Fruit fly (Drosophila melanogaster) whole organism, wandering third instar larva: Measurements from ENCODE around the gene CG34337.

Source experiments
- Abd-B ChIP-seq: fragments of >200 bp; optimal IDR thresholded peaks from 2 replicates; lab custom pipeline; 2017; ENCODE audit warnings: missing biosample characterization, missing genetic modification characterization
- CG32264 ChIP-seq: fragments of 200-800 bp; sonication (Bioruptor generic); optimal IDR thresholded peaks from 2 replicates; lab custom pipeline; 2016; ENCODE audit warnings: missing biosample characterization, missing genetic modification characterization
- CG9705 ChIP-seq: fragments of 200-800 bp; sonication (Bioruptor generic); optimal IDR thresholded peaks from 2 replicates; lab custom pipeline; 2018; ENCODE audit warnings: missing biosample characterization, mild to moderate bottlenecking, missing genetic modification characterization
- CrebA ChIP-seq: fragments of 200-800 bp; sonication (Bioruptor generic); optimal IDR thresholded peaks from 2 replicates; lab custom pipeline; 2016; ENCODE audit warnings: missing biosample characterization, mild to moderate bottlenecking, missing genetic modification characterization, borderline replicate concordance
- GATAd ChIP-seq: sonication (Bioruptor generic); optimal IDR thresholded peaks from 2 replicates; lab custom pipeline; 2016; ENCODE audit warnings: missing biosample characterization, missing genetic modification characterization
- HLH106 ChIP-seq: fragments of 200-800 bp; optimal IDR thresholded peaks from 3 replicates; lab custom pipeline; 2019; ENCODE audit warnings: missing biosample characterization, mild to moderate bottlenecking, missing genetic modification characterization, moderate library complexity
- Hr78 ChIP-seq: fragments of >200 bp; optimal IDR thresholded peaks from 2 replicates; lab custom pipeline; 2017; ENCODE audit warnings: missing biosample characterization, missing genetic modification characterization
- Hr83 ChIP-seq: fragments of 200-300 bp; sonication (Bioruptor generic); optimal IDR thresholded peaks from 2 replicates; lab custom pipeline; 2016; ENCODE audit warnings: missing biosample characterization, mild to moderate bottlenecking, missing genetic modification characterization, moderate library complexity; ENCODE audit not compliant: poor library complexity, severe bottlenecking
- Jra ChIP-seq: sonication (Bioruptor generic); optimal IDR thresholded peaks from 2 replicates; lab custom pipeline; 2016; ENCODE audit warnings: missing biosample characterization, missing genetic modification characterization
- Myc ChIP-seq: fragments of >200 bp; optimal IDR thresholded peaks from 2 replicates; lab custom pipeline; 2017
- N ChIP-seq: fragments of >200 bp; optimal IDR thresholded peaks from 2 replicates; lab custom pipeline; 2018; ENCODE audit warnings: missing biosample characterization, missing external identifiers, missing genetic modification characterization
- OdsH ChIP-seq: fragments of 200-800 bp; sonication (Bioruptor generic); optimal IDR thresholded peaks from 2 replicates; lab custom pipeline; 2016; ENCODE audit warnings: missing biosample characterization, mild to moderate bottlenecking, missing genetic modification characterization
- Rel ChIP-seq, 2 experiments: fragments of 200-800 bp; sonication (Bioruptor generic) in 1 of 2; optimal IDR thresholded peaks; 2 replicates in 1 of 2; 3 replicates in 1 of 2; lab custom pipeline; 2016 to 2019; ENCODE audit warnings: mild to moderate bottlenecking in 2 of 2, missing biosample characterization in 2 of 2, missing genetic modification characterization in 2 of 2, moderate library complexity in 1 of 2
- Sp1 ChIP-seq: fragments of 200-800 bp; sonication (Bioruptor generic); optimal IDR thresholded peaks from 3 replicates; lab custom pipeline; 2019; ENCODE audit warnings: missing biosample characterization, mild to moderate bottlenecking, missing genetic modification characterization, moderate library complexity
- Vsx2 ChIP-seq: fragments of 200-300, 225-300 bp; sonication (Bioruptor generic); optimal IDR thresholded peaks from 2 replicates; lab custom pipeline; 2018; ENCODE audit warnings: missing biosample characterization, missing genetic modification characterization; ENCODE audit not compliant: partially characterized antibody
- br ChIP-seq: fragments of 200-800 bp; sonication (Bioruptor generic); optimal IDR thresholded peaks from 2 replicates; lab custom pipeline; 2016; ENCODE audit warnings: missing biosample characterization, missing genetic modification characterization
- brk ChIP-seq: fragments of 200-800 bp; sonication (Bioruptor generic); optimal IDR thresholded peaks from 2 replicates; lab custom pipeline; 2016; ENCODE audit warnings: missing biosample characterization, mild to moderate bottlenecking, missing genetic modification characterization
- dl ChIP-seq, 2 experiments: fragments of 175-275, 200-275 bp in 1 of 2; fragments of 200-275 bp in 1 of 2; sonication (Bioruptor generic); optimal IDR thresholded peaks; lab custom pipeline; 2018; ENCODE audit warnings: mild to moderate bottlenecking in 2 of 2, missing biosample characterization in 2 of 2, missing genetic modification characterization in 2 of 2, moderate library complexity in 2 of 2; ENCODE audit not compliant: partially characterized antibody in 2 of 2, insufficient read depth in 1 of 2
- dmrt93B ChIP-seq: fragments of 200-800 bp; sonication (Bioruptor generic); optimal IDR thresholded peaks from 2 replicates; lab custom pipeline; 2018; ENCODE audit warnings: missing biosample characterization, mild to moderate bottlenecking, missing genetic modification characterization
- dsf ChIP-seq: sonication (Bioruptor generic); optimal IDR thresholded peaks from 2 replicates; lab custom pipeline; 2016; ENCODE audit warnings: missing biosample characterization, missing genetic modification characterization, borderline replicate concordance
- ey ChIP-seq: fragments of 200-800 bp; sonication (Bioruptor generic); optimal IDR thresholded peaks from 2 replicates; lab custom pipeline; 2016; ENCODE audit warnings: missing biosample characterization, missing genetic modification characterization
- foxo ChIP-seq, 2 experiments: fragments of 200-800 bp; sonication (Bioruptor generic); optimal IDR thresholded peaks; 2 replicates in 1 of 2; 3 replicates in 1 of 2; lab custom pipeline; 2016 to 2017; ENCODE audit warnings: missing biosample characterization in 2 of 2, missing genetic modification characterization in 2 of 2
- fru ChIP-seq: fragments of 200-800 bp; sonication (Bioruptor generic); optimal IDR thresholded peaks from 3 replicates; lab custom pipeline; 2016; ENCODE audit warnings: missing biosample characterization, mild to moderate bottlenecking, missing genetic modification characterization
- h ChIP-seq: fragments of 200-800 bp; sonication (Bioruptor generic); optimal IDR thresholded peaks from 3 replicates; lab custom pipeline; 2016; ENCODE audit warnings: missing biosample characterization, mild to moderate bottlenecking, missing genetic modification characterization
- jim ChIP-seq: fragments of 175-275, 200-325 bp; sonication (Bioruptor generic); optimal IDR thresholded peaks from 2 replicates; lab custom pipeline; 2016; ENCODE audit warnings: missing biosample characterization, mild to moderate bottlenecking, missing genetic modification characterization
- lola ChIP-seq: fragments of >200 bp; optimal IDR thresholded peaks from 2 replicates; lab custom pipeline; 2017; ENCODE audit warnings: missing biosample characterization, missing genetic modification characterization
- pan ChIP-seq: fragments of >200 bp; optimal IDR thresholded peaks from 2 replicates; lab custom pipeline; 2017
- psq ChIP-seq: fragments of 200-800 bp; sonication (Bioruptor generic); optimal IDR thresholded peaks from 3 replicates; lab custom pipeline; 2017; ENCODE audit warnings: missing biosample characterization, mild to moderate bottlenecking, missing genetic modification characterization, moderate library complexity
- rgr ChIP-seq: fragments of 200-800 bp; sonication (Bioruptor generic); optimal IDR thresholded peaks from 3 replicates; lab custom pipeline; 2016; ENCODE audit warnings: missing biosample characterization, mild to moderate bottlenecking, missing genetic modification characterization
- sage ChIP-seq: fragments of 200-800 bp; sonication (Bioruptor generic); optimal IDR thresholded peaks from 2 replicates; lab custom pipeline; 2016; ENCODE audit warnings: missing biosample characterization, mild to moderate bottlenecking, missing genetic modification characterization
- tai ChIP-seq: sonication (Bioruptor generic); optimal IDR thresholded peaks from 2 replicates; lab custom pipeline; 2016; ENCODE audit warnings: missing biosample characterization, missing genetic modification characterization

Gene CG34337

dm6 chrX:7416953-7417352, at the start of gene CG34337:
CG34337 (plus strand) TSS chrX:7417253.
- no peak for TF ChIP-seq tai (GFP tag; lab: Kevin White, UChicago)
- no peak for TF ChIP-seq br (GFP tag; lab: Kevin White, UChicago)
- no peak for TF ChIP-seq dl (GFP tag; optimal IDR thresholded peaks at IDR 0.05; lab: Kevin White, UChicago; ENCODE audit: insufficient read depth in 1 of 2, partially characterized antibody in 2 of 2)
- TF ChIP-seq Hr83 (GFP tag; lab: Kevin White, UChicago), result no peak
- no peak for TF ChIP-seq Rel (GFP tag; optimal IDR thresholded peaks at IDR 0.05; lab: Kevin White, UChicago)
- no peak for TF ChIP-seq Rel (tag; optimal IDR thresholded peaks at IDR 0.05; lab: Kevin White, UChicago)
- no peak for TF ChIP-seq psq (GFP tag; lab: Kevin White, UChicago)
- TF ChIP-seq rgr, result no peak
- TF ChIP-seq lola (GFP tag; lab: Kevin White, UChicago), result no peak
- no peak for TF ChIP-seq N (GFP tag; lab: Kevin White, UChicago)
- TF ChIP-seq dmrt93B (GFP tag; lab: Kevin White, UChicago), result no peak
- no peak for TF ChIP-seq h (GFP tag; lab: Kevin White, UChicago)
- TF ChIP-seq CG9705 (GFP tag; lab: Kevin White, UChicago), result no peak

DNA sequence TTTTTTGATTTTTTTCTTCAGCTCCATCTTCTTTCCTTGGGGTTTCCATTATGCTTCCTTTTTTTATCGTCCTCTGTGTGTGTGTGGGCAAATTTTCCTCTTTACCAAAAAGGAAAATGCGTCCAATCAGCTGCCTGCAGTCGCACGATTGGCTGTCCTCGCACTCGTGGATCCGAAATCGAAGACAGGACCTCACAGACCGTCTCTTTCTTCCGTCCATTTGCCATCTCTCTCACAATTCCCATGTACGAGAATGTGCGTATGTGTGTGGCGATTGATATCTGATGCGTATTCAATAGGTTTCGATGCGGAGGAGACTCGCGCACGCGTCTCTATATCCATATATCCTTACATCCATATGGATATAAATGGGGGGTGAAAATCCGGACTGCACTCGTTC, 48.7 kb upstream of the CG34337 start:
- TF ChIP-seq Rel (GFP tag; optimal IDR thresholded peaks at IDR 0.05; lab: Kevin White, UChicago) (no peak), Rel (tag; optimal IDR thresholded peaks at IDR 0.05; lab: Kevin White, UChicago) (no peak), foxo (GFP tag; optimal IDR thresholded peaks at IDR 0.05; lab: Kevin White, UChicago) (no peak), rgr (no peak), Myc (no peak), fru (GFP tag; lab: Kevin White, UChicago) (no peak), dl (GFP tag; optimal IDR thresholded peaks at IDR 0.05; lab: Kevin White, UChicago; ENCODE audit: insufficient read depth in 1 of 2, partially characterized antibody in 2 of 2) (no peak), GATAd (GFP tag; lab: Kevin White, UChicago) (no peak), h (GFP tag; lab: Kevin White, UChicago) (no peak), Jra (GFP tag; lab: Kevin White, UChicago) (no peak), brk (GFP tag; lab: Kevin White, UChicago) (no peak), Abd-B (GFP tag; lab: Kevin White, UChicago) (no peak), Hr83 (GFP tag; lab: Kevin White, UChicago) (no peak), jim (GFP tag; lab: Kevin White, UChicago) (no peak), Hr78 (no peak), psq (GFP tag; lab: Kevin White, UChicago) (no peak), pan (lab: Kevin White, UChicago) (no peak), Vsx2 (no peak), CrebA (GFP tag; lab: Kevin White, UChicago) (no peak), sage (GFP tag; lab: Kevin White, UChicago) (no peak), Sp1 (GFP tag; lab: Kevin White, UChicago) (no peak)

dm6 chrX:7372475-7372874, 44.6 kb upstream of the CG34337 start:
- peak; percentile 8 for TF ChIP-seq HLH106 (tag; lab: Kevin White, UChicago)
- no peak for TF ChIP-seq OdsH
- TF ChIP-seq brk (GFP tag; lab: Kevin White, UChicago), result no peak
- no peak for TF ChIP-seq ey (GFP tag; lab: Kevin White, UChicago)
- TF ChIP-seq rgr, result no peak
- peak in 1 of 2 experiments; percentile 9 for TF ChIP-seq foxo (GFP tag; optimal IDR thresholded peaks at IDR 0.05; lab: Kevin White, UChicago)
- TF ChIP-seq lola (GFP tag; lab: Kevin White, UChicago), result no peak
- TF ChIP-seq Hr78, result no peak
- TF ChIP-seq h (GFP tag; lab: Kevin White, UChicago), result peak; percentile 16
- TF ChIP-seq CrebA (GFP tag; lab: Kevin White, UChicago), result no peak

- TF ChIP-seq dsf (GFP tag; lab: Kevin White, UChicago) (no peak), CG32264 (GFP tag; lab: Kevin White, UChicago) (no peak), Jra (GFP tag; lab: Kevin White, UChicago) (no peak), psq (GFP tag; lab: Kevin White, UChicago) (no peak), CrebA (GFP tag; lab: Kevin White, UChicago) (no peak), Hr83 (GFP tag; lab: Kevin White, UChicago) (no peak), brk (GFP tag; lab: Kevin White, UChicago) (no peak), foxo (GFP tag; optimal IDR thresholded peaks at IDR 0.05; lab: Kevin White, UChicago) (no peak), sage (GFP tag; lab: Kevin White, UChicago) (no peak), Hr78 (no peak)
Observed at dm6 chrX:7377840-7378239, 39.2 kb upstream of the CG34337 start, which contains the start of gene CheA7a. CheA7a (plus strand) TSS chrX:7378140.
